Worm (Caenorhabditis elegans) whole organism, late embryonic: ENCODE measurements around the gene AC3.12.

Experiments
- ceh-30 ChIP-seq: fragments of 150-350 bp; optimal IDR thresholded peaks from 2 replicates; lab custom pipeline; 2014; ENCODE audit warnings: missing biosample characterization, missing genetic modification characterization
- pat-9 ChIP-seq: fragments of 200-800 bp; sonication (Bioruptor generic); optimal IDR thresholded peaks from 2 replicates; lab custom pipeline; 2018; ENCODE audit warnings: mild to moderate bottlenecking, missing genetic modification characterization, moderate library complexity, missing compliant biosample characterization
- pha-4 ChIP-seq: fragments of 150-350 bp; optimal IDR thresholded peaks from 2 replicates; lab custom pipeline; 2018; ENCODE audit warnings: missing biosample characterization, missing genetic modification reagents, missing genetic modification characterization

- TF ChIP-seq pha-4 (tag; lab: Kevin White, UChicago): no peak
- no peak for TF ChIP-seq pat-9 (tag; lab: Kevin White, UChicago)
- TF ChIP-seq ceh-30 (tag; lab: Kevin White, UChicago): no peak
These were observed 45.9 kb upstream of the AC3.12 start, which contains the start of gene col-12 for ce11 chrV:10425098-10425497.
